Worm (Caenorhabditis elegans) whole organism, young adult: ENCODE results near the gene aars-1.

ENCODE experiments used
- B0261.1 ChIP-seq: sonication (generic microtip); optimal IDR thresholded peaks from 2 replicates; lab custom pipeline; 2016; ENCODE audit warnings: mild to moderate bottlenecking, missing genetic modification characterization, moderate library complexity, missing compliant biosample characterization
- F10E7.11 ChIP-seq: sonication (generic microtip); optimal IDR thresholded peaks from 2 replicates; lab custom pipeline; 2017; ENCODE audit warnings: mild to moderate bottlenecking, missing genetic modification characterization, moderate library complexity, missing compliant biosample characterization
- F23B12.7 ChIP-seq: sonication (generic microtip); optimal IDR thresholded peaks from 2 replicates; lab custom pipeline; 2017; ENCODE audit warnings: missing genetic modification characterization, mild to moderate bottlenecking, missing compliant biosample characterization, antibody characterized with exemption, moderate library complexity; ENCODE audit not compliant: insufficient read depth
- F49E8.2 ChIP-seq: sonication (generic microtip); optimal IDR thresholded peaks from 3 replicates; lab custom pipeline; 2017; ENCODE audit warnings: missing genetic modification characterization, mild to moderate bottlenecking, missing compliant biosample characterization, antibody characterized with exemption, moderate library complexity; ENCODE audit not compliant: insufficient read depth
- T26A5.8 ChIP-seq: sonication (generic microtip); optimal IDR thresholded peaks from 2 replicates; lab custom pipeline; 2016; ENCODE audit warnings: missing genetic modification characterization, missing compliant biosample characterization
- Y53F4B.3 ChIP-seq: fragments of 200-800 bp; sonication (Bioruptor generic); IDR thresholded peaks from 2 replicates; pipeline ENCODE4 v1.3.6; 2022; ENCODE audit warnings: missing genetic modification reagents, missing genetic modification characterization, missing compliant biosample characterization
- Y53G8AR.9 ChIP-seq: fragments of 200-800 bp; sonication (Bioruptor generic); conservative IDR thresholded peaks from 2 replicates; pipeline ENCODE4 v1.3.6; 2022; ENCODE audit warnings: missing genetic modification reagents, missing genetic modification characterization, missing compliant biosample characterization
- attf-6 ChIP-seq: fragments of 200-800 bp; sonication (Bioruptor generic); IDR thresholded peaks from 2 replicates; pipeline ENCODE4 v1.3.6; 2022; ENCODE audit warnings: missing genetic modification reagents, missing genetic modification characterization, missing compliant biosample characterization
- cebp-2 ChIP-seq: fragments of 200-800 bp; sonication (Bioruptor generic); IDR thresholded peaks from 2 replicates; pipeline ENCODE4 v1.3.6; 2022; ENCODE audit warnings: missing genetic modification characterization, missing compliant biosample characterization
- ceh-40 ChIP-seq: fragments of 200-800 bp; sonication (Bioruptor generic); IDR thresholded peaks from 2 replicates; pipeline ENCODE4 v1.3.6; 2022; ENCODE audit warnings: missing genetic modification characterization, missing compliant biosample characterization
- ceh-79 ChIP-seq: sonication (generic microtip); optimal IDR thresholded peaks from 2 replicates; lab custom pipeline; 2017; ENCODE audit warnings: mild to moderate bottlenecking, missing genetic modification characterization, missing compliant biosample characterization
- die-1 ChIP-seq: sonication (generic microtip); optimal IDR thresholded peaks from 2 replicates; lab custom pipeline; 2016; ENCODE audit warnings: missing genotype, mild to moderate bottlenecking, missing genetic modification characterization, missing compliant biosample characterization
- egrh-3 ChIP-seq: fragments of 200-800 bp; sonication (Bioruptor generic); IDR thresholded peaks from 2 replicates; pipeline ENCODE4 v1.3.6; 2022; ENCODE audit warnings: missing genetic modification reagents, missing genetic modification characterization, missing compliant biosample characterization
- ets-4 ChIP-seq: fragments of 200-800 bp; sonication (Bioruptor generic); optimal IDR thresholded peaks from 2 replicates; lab custom pipeline; 2018; ENCODE audit warnings: mild to moderate bottlenecking, missing genetic modification characterization, missing compliant biosample characterization
- fkh-3 ChIP-seq: sonication (generic microtip); optimal IDR thresholded peaks from 2 replicates; lab custom pipeline; 2016; ENCODE audit warnings: mild to moderate bottlenecking, missing genetic modification characterization, missing compliant biosample characterization
- him-1 ChIP-seq: sonication (generic microtip); optimal IDR thresholded peaks from 2 replicates; lab custom pipeline; 2016; ENCODE audit warnings: missing genotype, missing genetic modification reagents, missing genetic modification characterization, missing compliant biosample characterization
- hlh-12 ChIP-seq: sonication (generic microtip); optimal IDR thresholded peaks from 2 replicates; lab custom pipeline; 2016; ENCODE audit warnings: missing genetic modification characterization, missing compliant biosample characterization
- hmg-1.2 ChIP-seq: fragments of 200-800 bp; sonication (Bioruptor generic); IDR thresholded peaks from 2 replicates; pipeline ENCODE4 v1.3.6; 2022; ENCODE audit warnings: missing genetic modification reagents, missing genetic modification characterization, missing compliant biosample characterization
- hmg-20 ChIP-seq: fragments of 200-800 bp; sonication (Bioruptor generic); IDR thresholded peaks from 2 replicates; pipeline ENCODE4 v1.3.6; 2022; ENCODE audit warnings: missing genetic modification reagents, missing genetic modification characterization, missing compliant biosample characterization
- hsf-1 ChIP-seq: fragments of 200-800 bp; sonication (Bioruptor generic); IDR thresholded peaks from 2 replicates; pipeline ENCODE4 v1.3.6; 2022; ENCODE audit warnings: missing genetic modification reagents, missing genetic modification characterization, missing compliant biosample characterization
- lag-1 ChIP-seq: fragments of 200-800 bp; sonication (Bioruptor generic); IDR thresholded peaks from 2 replicates; pipeline ENCODE4 v1.3.6; 2022; ENCODE audit warnings: missing genetic modification reagents, missing genetic modification characterization, missing compliant biosample characterization
- let-607 ChIP-seq, 2 experiments: fragments of 200-800 bp in 1 of 2; sonication (Bioruptor generic) in 1 of 2; sonication (generic microtip) in 1 of 2; optimal IDR thresholded peaks; 2 replicates each; lab custom pipeline; 2016 to 2018; ENCODE audit warnings: mild to moderate bottlenecking in 2 of 2, missing compliant biosample characterization in 2 of 2, missing genetic modification characterization in 2 of 2, moderate library complexity in 2 of 2, missing genotype in 1 of 2
- lin-35 ChIP-seq, 3 experiments: fragments of 150-350 bp in 2 of 3; sonication (generic microtip) in 1 of 3; optimal IDR thresholded peaks; 2 replicates each; lab custom pipeline; 2014 to 2018; ENCODE audit warnings: missing biosample characterization in 3 of 3, missing genetic modification characterization in 3 of 3, missing genetic modification reagents in 3 of 3
- lin-40 ChIP-seq: sonication (generic microtip); optimal IDR thresholded peaks from 2 replicates; lab custom pipeline; 2016; ENCODE audit warnings: missing genetic modification characterization, mild to moderate bottlenecking, missing compliant biosample characterization, missing genotype, missing genetic modification reagents
- madf-3 ChIP-seq: fragments of 200-800 bp; sonication (Bioruptor generic); IDR thresholded peaks from 2 replicates; pipeline ENCODE4 v1.3.6; 2022; ENCODE audit warnings: missing genetic modification reagents, missing genetic modification characterization, missing compliant biosample characterization
- mel-28 ChIP-seq: sonication (generic microtip); optimal IDR thresholded peaks from 2 replicates; lab custom pipeline; 2016; ENCODE audit warnings: borderline replicate concordance, mild to moderate bottlenecking, missing genetic modification characterization, missing compliant biosample characterization
- nfya-1 ChIP-seq: sonication (generic microtip); optimal IDR thresholded peaks from 2 replicates; lab custom pipeline; 2017; ENCODE audit warnings: antibody characterized with exemption, missing compliant biosample characterization, missing genetic modification characterization, borderline replicate concordance; ENCODE audit not compliant: insufficient read depth
- nhr-80 ChIP-seq: sonication (generic microtip); optimal IDR thresholded peaks from 2 replicates; lab custom pipeline; 2016; ENCODE audit warnings: missing genetic modification characterization, missing compliant biosample characterization
- rpc-1 ChIP-seq, 2 experiments: fragments of 150-350 bp in 1 of 2; sonication (generic microtip) in 1 of 2; optimal IDR thresholded peaks; 2 replicates each; lab custom pipeline; 2014 to 2018; ENCODE audit warnings: missing biosample characterization in 1 of 2, missing genetic modification characterization in 1 of 2, missing genetic modification reagents in 1 of 2, missing genotype in 1 of 2
- sdz-38 ChIP-seq: sonication (generic microtip); optimal IDR thresholded peaks from 2 replicates; lab custom pipeline; 2016; ENCODE audit warnings: missing genotype, missing genetic modification characterization, missing compliant biosample characterization
- somi-1 ChIP-seq: fragments of 200-800 bp; sonication (Bioruptor generic); optimal IDR thresholded peaks from 2 replicates; lab custom pipeline; 2018; ENCODE audit warnings: mild to moderate bottlenecking, missing genetic modification characterization, missing compliant biosample characterization
- sptf-2 ChIP-seq: fragments of 200-800 bp; sonication (Bioruptor generic); optimal IDR thresholded peaks from 2 replicates; lab custom pipeline; 2018; ENCODE audit warnings: mild to moderate bottlenecking, missing genetic modification characterization, missing compliant biosample characterization
- zfh-2 ChIP-seq: fragments of 200-800 bp; sonication (Bioruptor generic); conservative IDR thresholded peaks from 2 replicates; pipeline ENCODE4 v1.3.6; 2022; ENCODE audit warnings: missing genetic modification reagents, missing genetic modification characterization, missing compliant biosample characterization

The aars-1 gene

DNA sequence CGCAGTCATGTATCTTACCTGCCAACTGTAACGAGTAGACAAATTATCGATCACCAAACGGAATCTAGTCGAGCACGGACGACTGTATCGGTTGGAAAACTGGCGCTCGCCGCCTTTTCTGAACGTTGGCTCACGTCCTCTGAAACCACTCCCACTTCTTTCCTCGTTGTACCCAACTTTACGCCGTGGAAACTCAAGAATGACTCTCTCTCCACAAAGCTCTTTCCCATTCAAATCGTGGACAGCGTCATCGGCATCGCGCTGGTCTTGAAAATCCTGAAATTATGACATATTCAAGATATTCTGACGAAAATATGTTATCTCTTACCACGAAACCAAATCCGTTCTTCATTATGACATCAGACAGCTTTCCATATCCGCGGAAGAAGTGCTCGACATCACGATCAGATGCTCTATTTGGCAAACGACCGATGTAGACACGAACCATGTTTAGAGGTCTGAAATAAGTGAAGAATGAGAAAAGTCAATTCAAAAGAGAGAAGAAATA lies 11.7 kb downstream of the aars-1 start, which contains the start of gene rsp-2:
TSS of gene rsp-2 (minus strand) at position 458 of the 508 bp plus-strand sequence.
- no peak for TF ChIP-seq madf-3
- no peak for TF ChIP-seq Y53G8AR.9 (GFP tag; lab: Robert Waterston, UW)
- no peak for TF ChIP-seq lag-1 (GFP tag; lab: Robert Waterston, UW)
- TF ChIP-seq zfh-2 (GFP tag; lab: Robert Waterston, UW): no peak
- no peak for TF ChIP-seq sdz-38
- TF ChIP-seq F49E8.2 (tag; lab: Kevin White, UChicago): no peak
- no peak for TF ChIP-seq die-1 (tag; lab: Kevin White, UChicago)
- TF ChIP-seq let-607 (tag; optimal IDR thresholded peaks at IDR 0.05; lab: Kevin White, UChicago): no peak
- no peak for TF ChIP-seq attf-6 (GFP tag; lab: Robert Waterston, UW)
- no peak for TF ChIP-seq T26A5.8 (tag; lab: Kevin White, UChicago)
- TF ChIP-seq B0261.1 (tag; lab: Kevin White, UChicago): no peak
- no peak for TF ChIP-seq hsf-1 (GFP tag; lab: Robert Waterston, UW)
- TF ChIP-seq rpc-1 (optimal IDR thresholded peaks at IDR 0.05; lab: Kevin White, UChicago): no peak
- no peak for TF ChIP-seq rpc-1 (tag; optimal IDR thresholded peaks at IDR 0.05; lab: Kevin White, UChicago)
- TF ChIP-seq F23B12.7 (tag; lab: Kevin White, UChicago): no peak

DNA sequence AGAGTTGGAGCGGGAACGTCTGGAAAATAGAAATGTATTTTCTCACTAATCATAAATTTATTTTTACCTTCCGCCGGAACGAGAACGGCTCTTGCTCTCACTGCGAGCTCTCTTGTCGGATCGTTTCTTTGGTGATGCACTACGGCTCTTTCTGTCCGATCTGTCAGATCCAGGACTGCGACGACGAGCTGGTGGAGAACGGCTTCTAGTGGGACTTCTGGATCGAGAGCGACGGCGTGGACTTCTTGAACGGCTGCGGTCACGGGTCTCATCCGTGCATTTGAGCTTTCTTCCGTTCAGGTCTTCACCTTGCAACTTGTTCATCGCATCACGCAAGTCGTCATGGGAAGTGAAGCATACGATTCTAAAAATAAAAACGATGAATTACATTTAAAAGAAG lies 12.6 kb downstream of the aars-1 start:
- peak; percentile 28; the same call in 1 of the 2 replicates for TF ChIP-seq egrh-3
- no peak for TF ChIP-seq hmg-1.2 (GFP tag; lab: Robert Waterston, UW)
- TF ChIP-seq sptf-2 (GFP tag; lab: Kevin White, UChicago): no peak
- TF ChIP-seq zfh-2 (GFP tag; lab: Robert Waterston, UW): peak; percentile 78
- no peak for TF ChIP-seq lin-40 (tag; lab: Kevin White, UChicago)
- TF ChIP-seq sdz-38: no peak
- no peak for TF ChIP-seq ceh-40
- TF ChIP-seq ets-4 (GFP tag; lab: Kevin White, UChicago): no peak
- TF ChIP-seq cebp-2 (GFP tag; lab: Robert Waterston, UW): no peak
- TF ChIP-seq F23B12.7 (tag; lab: Kevin White, UChicago): no peak
- TF ChIP-seq nfya-1 (tag; lab: Kevin White, UChicago): no peak
- TF ChIP-seq fkh-3 (tag; lab: Kevin White, UChicago): peak; percentile 2
- no peak for TF ChIP-seq ceh-79

DNA sequence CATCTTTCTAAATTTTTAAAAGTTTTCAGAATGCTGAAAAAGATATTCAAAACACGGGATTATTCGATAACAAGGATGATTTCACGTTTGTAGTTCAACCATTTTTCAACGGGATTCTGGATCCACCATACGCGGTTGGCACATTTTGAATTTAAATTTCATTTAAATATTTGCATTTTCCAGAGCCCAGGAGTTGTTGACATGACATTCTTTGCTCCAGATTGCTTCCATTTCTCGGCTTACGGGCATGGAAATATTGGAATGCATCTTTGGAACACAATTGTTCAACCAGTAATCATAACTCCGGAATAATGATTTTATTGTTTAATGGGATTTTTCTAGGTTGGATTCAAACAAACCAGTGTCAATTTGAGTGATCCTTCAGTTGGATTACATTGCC lies 13.4 kb downstream of the aars-1 start:
- no peak for TF ChIP-seq somi-1 (GFP tag; lab: Kevin White, UChicago)
- peak in 1 of 3 experiments; percentile 3 for TF ChIP-seq lin-35 (GFP tag; optimal IDR thresholded peaks at IDR 0.05; lab: Kevin White, UChicago)
- TF ChIP-seq hsf-1 (GFP tag; lab: Robert Waterston, UW): no peak

DNA sequence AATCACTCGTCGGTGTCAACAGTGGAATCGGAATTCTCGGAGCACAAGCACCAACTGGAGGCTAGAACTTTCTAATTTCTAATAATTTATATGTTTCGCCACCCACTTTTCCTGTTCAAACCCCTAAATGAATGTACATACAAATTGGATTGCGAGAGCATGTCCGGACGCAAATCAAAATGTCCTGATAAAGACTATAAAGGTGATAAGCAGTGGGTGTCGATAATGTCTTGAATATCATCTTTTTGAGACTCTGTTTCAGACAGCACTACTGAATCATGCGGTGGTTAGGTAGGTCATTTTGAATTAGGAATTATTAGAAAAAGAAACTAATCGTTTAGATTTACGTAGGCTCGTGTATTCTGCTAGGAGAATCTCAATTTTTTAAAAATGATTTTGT lies 15.5 kb downstream of the aars-1 start, which contains the start of gene W02B12.1:
TSS of gene W02B12.1 (plus strand) at position 269 of the 400 bp plus-strand sequence.
- TF ChIP-seq Y53F4B.3 (GFP tag; lab: Robert Waterston, UW) (no peak), hmg-20 (no peak), hlh-12 (tag; lab: Kevin White, UChicago) (no peak), him-1 (tag; lab: Kevin White, UChicago) (no peak), lin-40 (tag; lab: Kevin White, UChicago) (no peak), F10E7.11 (tag; lab: Kevin White, UChicago) (no peak), mel-28 (no peak), nhr-80 (tag; lab: Kevin White, UChicago) (peak; percentile 73)
